Worm (Caenorhabditis elegans) whole organism, mixed stage, embryonic: Measurements from ENCODE around the gene col-170.

Experiments
- cnd-1 ChIP-seq: fragments of 200-800 bp; sonication (Bioruptor generic); optimal IDR thresholded peaks from 2 replicates; lab custom pipeline; 2018; ENCODE audit warnings: mild to moderate bottlenecking, missing genetic modification characterization, missing compliant biosample characterization
- unc-62 ChIP-seq: fragments of 150-350 bp; optimal IDR thresholded peaks from 2 replicates; lab custom pipeline; 2014; ENCODE audit warnings: missing biosample characterization, missing genetic modification reagents, missing genetic modification characterization

- TF ChIP-seq unc-62 (GFP tag; lab: Kevin White, UChicago) (no peak), cnd-1 (no peak)
These were observed 2.6 kb upstream of the col-170 start, which contains the start of gene col-169 for ce11 chrX:6328860-6329259.
